Fruit fly (Drosophila melanogaster) whole organism, embryonic: ENCODE measurements around the gene CG15930.

Source experiments
- CG10147 ChIP-seq: fragments of 200-800 bp; sonication (Bioruptor generic); optimal IDR thresholded peaks from 2 replicates; lab custom pipeline; 2019; ENCODE audit warnings: missing biosample characterization, mild to moderate bottlenecking, missing genetic modification characterization, moderate library complexity
- CG11247 ChIP-seq: fragments of 200-800 bp; sonication (Bioruptor generic); IDR thresholded peaks from 2 replicates; pipeline ENCODE4 v1.3.6; 2022; ENCODE audit warnings: missing biosample characterization, missing genetic modification characterization
- CG12219 ChIP-seq: fragments of 200-800 bp; sonication (Bioruptor generic); optimal IDR thresholded peaks from 3 replicates; lab custom pipeline; 2018; ENCODE audit warnings: missing biosample characterization, mild to moderate bottlenecking, missing genetic modification characterization
- CG12659 ChIP-seq: fragments of 200-800 bp; sonication (Bioruptor generic); optimal IDR thresholded peaks from 3 replicates; lab custom pipeline; 2017; ENCODE audit warnings: mild to moderate bottlenecking, missing biosample characterization, missing genetic modification reagents, missing genetic modification characterization
- CG13894 ChIP-seq: fragments of 200-800 bp; sonication (Bioruptor generic); optimal IDR thresholded peaks from 3 replicates; lab custom pipeline; 2018; ENCODE audit warnings: missing biosample characterization, mild to moderate bottlenecking, missing genetic modification characterization, moderate library complexity
- CG14710 ChIP-seq: fragments of 200-800 bp; sonication (Bioruptor generic); optimal IDR thresholded peaks from 3 replicates; lab custom pipeline; 2019; ENCODE audit warnings: missing biosample characterization, mild to moderate bottlenecking, missing genetic modification characterization, moderate library complexity
- CG15011 ChIP-seq: fragments of 200-800 bp; sonication (Bioruptor generic); optimal IDR thresholded peaks from 3 replicates; lab custom pipeline; 2018; ENCODE audit warnings: missing biosample characterization, mild to moderate bottlenecking, missing genetic modification characterization
- CG15073 ChIP-seq: fragments of 200-800 bp; sonication (Bioruptor generic); optimal IDR thresholded peaks from 2 replicates; lab custom pipeline; 2016; ENCODE audit warnings: missing biosample characterization, missing genetic modification characterization
- CG1529 ChIP-seq: fragments of 200-800 bp; sonication (Bioruptor generic); optimal IDR thresholded peaks from 3 replicates; lab custom pipeline; 2018; ENCODE audit warnings: missing biosample characterization, missing genetic modification characterization
- CG17328 ChIP-seq: fragments of 200-800 bp; sonication (Bioruptor generic); IDR thresholded peaks from 2 replicates; pipeline ENCODE4 v1.3.6; 2022; ENCODE audit warnings: missing biosample characterization, missing genetic modification characterization
- CG17359 ChIP-seq: fragments of 200-800 bp; sonication (Bioruptor generic); optimal IDR thresholded peaks from 3 replicates; lab custom pipeline; 2018; ENCODE audit warnings: missing biosample characterization, mild to moderate bottlenecking, missing genetic modification characterization, moderate library complexity
- CG17361 ChIP-seq: fragments of 200-800 bp; sonication (Bioruptor generic); IDR thresholded peaks from 3 replicates; pipeline ENCODE4 v1.3.6; 2022; ENCODE audit warnings: missing biosample characterization, missing genetic modification characterization
- CG18619 ChIP-seq: fragments of 200-800 bp; sonication (Bioruptor generic); optimal IDR thresholded peaks from 3 replicates; lab custom pipeline; 2017; ENCODE audit warnings: missing biosample characterization, mild to moderate bottlenecking, missing genetic modification characterization
- CG2199 ChIP-seq: fragments of 200-800 bp; sonication (Bioruptor generic); IDR thresholded peaks from 3 replicates; pipeline ENCODE4 v1.3.6; 2022; ENCODE audit warnings: missing biosample characterization, missing genetic modification characterization
- CG2678 ChIP-seq: fragments of 200-800 bp; sonication (Bioruptor generic); optimal IDR thresholded peaks from 3 replicates; lab custom pipeline; 2019; ENCODE audit warnings: missing biosample characterization, mild to moderate bottlenecking, missing genetic modification characterization, moderate library complexity
- CG32532 ChIP-seq: fragments of 200-800 bp; sonication (Bioruptor generic); IDR thresholded peaks from 2 replicates; pipeline ENCODE4 v1.3.6; 2022; ENCODE audit warnings: missing biosample characterization, missing genetic modification characterization
- CG3726 ChIP-seq: fragments of 200-800 bp; sonication (Bioruptor generic); IDR thresholded peaks from 3 replicates; pipeline ENCODE4, ENCODE4 v1.3.6; 2022; ENCODE audit warnings: missing biosample characterization, missing genetic modification characterization
- CG4404 ChIP-seq: fragments of 200-800 bp; sonication (Bioruptor generic); IDR thresholded peaks from 2 replicates; pipeline ENCODE4 v1.3.6; 2022; ENCODE audit warnings: missing biosample characterization, missing genetic modification characterization
- CG6689 ChIP-seq: fragments of 200-800 bp; sonication (Bioruptor generic); IDR thresholded peaks from 2 replicates; pipeline ENCODE4 v1.3.6; 2022; ENCODE audit warnings: missing biosample characterization, missing genetic modification characterization
- CG9932 ChIP-seq: fragments of 200-800 bp; sonication (Bioruptor generic); IDR thresholded peaks from 2 replicates; pipeline ENCODE4 v1.3.6; 2022; ENCODE audit warnings: missing biosample characterization, missing genetic modification characterization
- CTCF ChIP-seq: fragments of 200-800 bp; sonication (Bioruptor generic); optimal IDR thresholded peaks from 2 replicates; lab custom pipeline; 2017; ENCODE audit warnings: missing biosample characterization, mild to moderate bottlenecking, missing genetic modification characterization, moderate library complexity
- Chrac-16 ChIP-seq: fragments of 200-800 bp; sonication (Bioruptor generic); optimal IDR thresholded peaks from 3 replicates; lab custom pipeline; 2016; ENCODE audit warnings: missing biosample characterization, missing genetic modification characterization
- E2f1 ChIP-seq: fragments of 200-800 bp; sonication (Bioruptor generic); IDR thresholded peaks from 2 replicates; pipeline ENCODE4 v1.3.6; 2022; ENCODE audit warnings: missing biosample characterization, missing genetic modification characterization
- HLH3B ChIP-seq: fragments of 200-800 bp; sonication (Bioruptor generic); IDR thresholded peaks from 2 replicates; pipeline ENCODE4 v1.3.6; 2022; ENCODE audit warnings: missing biosample characterization, missing genetic modification characterization
- Hsf ChIP-seq: fragments of 200-800 bp; sonication (Bioruptor generic); optimal IDR thresholded peaks from 3 replicates; lab custom pipeline; 2016; ENCODE audit warnings: missing biosample characterization, missing genetic modification characterization
- Meics ChIP-seq: fragments of 200-800 bp; sonication (Bioruptor generic); optimal IDR thresholded peaks from 2 replicates; lab custom pipeline; 2017; ENCODE audit warnings: missing biosample characterization, mild to moderate bottlenecking, missing genetic modification characterization
- PHDP ChIP-seq: fragments of 200-800 bp; sonication (Bioruptor generic); optimal IDR thresholded peaks from 3 replicates; lab custom pipeline; 2018; ENCODE audit warnings: missing biosample characterization, mild to moderate bottlenecking, missing genetic modification characterization, moderate library complexity
- Ptx1 ChIP-seq: fragments of 200-800 bp; sonication (Bioruptor generic); IDR thresholded peaks from 2 replicates; pipeline ENCODE4 v1.3.6; 2022; ENCODE audit warnings: missing biosample characterization, missing genetic modification characterization
- Tbp ChIP-seq: fragments of >200 bp; optimal IDR thresholded peaks from 2 replicates; lab custom pipeline; 2018; ENCODE audit warnings: missing biosample characterization, missing genetic modification characterization
- az2 ChIP-seq: fragments of 200-800 bp; sonication (Bioruptor generic); optimal IDR thresholded peaks from 3 replicates; lab custom pipeline; 2016; ENCODE audit warnings: missing biosample characterization, missing genetic modification characterization
- bcd ChIP-seq: fragments of 200-800 bp; sonication (Bioruptor generic); optimal IDR thresholded peaks from 2 replicates; lab custom pipeline; 2017; ENCODE audit warnings: missing biosample characterization, mild to moderate bottlenecking, missing genetic modification characterization
- cwo ChIP-seq: fragments of 200-800 bp; sonication (Bioruptor generic); optimal IDR thresholded peaks from 3 replicates; lab custom pipeline; 2017; ENCODE audit warnings: missing biosample characterization, missing genetic modification characterization, mild to moderate bottlenecking, moderate library complexity, missing genetic modification reagents
- danr ChIP-seq: fragments of 200-800 bp; sonication (Bioruptor generic); IDR thresholded peaks from 2 replicates; pipeline ENCODE4 v1.3.6; 2022; ENCODE audit warnings: missing biosample characterization, missing genetic modification characterization
- dm ChIP-seq: fragments of 200-800 bp; sonication (Bioruptor generic); optimal IDR thresholded peaks from 3 replicates; lab custom pipeline; 2016; ENCODE audit warnings: missing biosample characterization, missing genetic modification characterization
- ems ChIP-seq: fragments of 200-800 bp; sonication (Bioruptor generic); optimal IDR thresholded peaks from 3 replicates; lab custom pipeline; 2016; ENCODE audit warnings: missing biosample characterization, missing genetic modification characterization
- eve ChIP-seq, 2 experiments: fragments of >200 bp; optimal IDR thresholded peaks; 2 replicates each; lab custom pipeline; 2017; ENCODE audit warnings: missing biosample characterization in 2 of 2, missing genetic modification characterization in 2 of 2
- fd102C ChIP-seq: fragments of 200-800 bp; sonication (Bioruptor generic); optimal IDR thresholded peaks from 2 replicates; lab custom pipeline; 2018; ENCODE audit warnings: missing biosample characterization, mild to moderate bottlenecking, missing genetic modification characterization, moderate library complexity
- her ChIP-seq: fragments of 200-800 bp; sonication (Bioruptor generic); optimal IDR thresholded peaks from 2 replicates; lab custom pipeline; 2016; ENCODE audit warnings: missing biosample characterization, missing genetic modification characterization
- insv ChIP-seq, 2 experiments: fragments of 200-800 bp; sonication (Bioruptor generic); optimal IDR thresholded peaks; 3 replicates each; lab custom pipeline; 2016 to 2018; ENCODE audit warnings: missing biosample characterization in 2 of 2, missing genetic modification characterization in 2 of 2
- lab ChIP-seq: fragments of 200-800 bp; sonication (Bioruptor generic); optimal IDR thresholded peaks from 3 replicates; lab custom pipeline; 2017; ENCODE audit warnings: missing biosample characterization, missing genetic modification characterization, mild to moderate bottlenecking, moderate library complexity, missing genetic modification reagents
- mam ChIP-seq: fragments of 200-800 bp; sonication (Bioruptor generic); optimal IDR thresholded peaks from 3 replicates; lab custom pipeline; 2016; ENCODE audit warnings: missing biosample characterization, missing genetic modification characterization
- pan ChIP-seq, 4 experiments: fragments of >200 bp in 3 of 4; fragments of 200-800 bp in 1 of 4; sonication (Bioruptor generic) in 1 of 4; optimal IDR thresholded peaks in 3 of 4; IDR thresholded peaks in 1 of 4; 2 replicates each; pipeline versions ENCODE4 v1.3.6 to Lab custom; 2017 to 2022; ENCODE audit warnings: missing biosample characterization in 2 of 4, missing genetic modification characterization in 2 of 4, mixed read lengths in 1 of 4
- prd ChIP-seq, 3 experiments: fragments of >200 bp in 2 of 3; fragments of 200-800 bp in 1 of 3; sonication (Bioruptor generic) in 1 of 3; optimal IDR thresholded peaks in 2 of 3; IDR thresholded peaks in 1 of 3; 2 replicates in 2 of 3; 3 replicates in 1 of 3; pipeline versions ENCODE4 v1.3.6 to Lab custom; 2017 to 2022; ENCODE audit warnings: missing biosample characterization in 1 of 3, missing genetic modification characterization in 1 of 3
- row ChIP-seq: fragments of 200-800 bp; sonication (Bioruptor generic); IDR thresholded peaks from 3 replicates; pipeline ENCODE4 v1.3.6; 2022; ENCODE audit warnings: missing biosample characterization, missing genetic modification characterization
- sens ChIP-seq: fragments of 200-800 bp; sonication (Bioruptor generic); peaks from one replicate; lab custom pipeline; 2016; ENCODE audit warnings: missing biosample characterization, missing genetic modification characterization
- slbo ChIP-seq: fragments of 200-800 bp; sonication (Bioruptor generic); IDR thresholded peaks from 2 replicates; pipeline ENCODE4 v1.3.6; 2022; ENCODE audit warnings: missing biosample characterization, missing genetic modification characterization
- sob ChIP-seq: fragments of 200-800 bp; sonication (Bioruptor generic); IDR thresholded peaks from 2 replicates; pipeline ENCODE4 v1.3.6; 2022; ENCODE audit warnings: missing biosample characterization, missing genetic modification characterization
- trem ChIP-seq: fragments of 200-800 bp; optimal IDR thresholded peaks from 3 replicates; lab custom pipeline; 2019; ENCODE audit warnings: missing biosample characterization, mild to moderate bottlenecking, missing genetic modification characterization, moderate library complexity
- ttk ChIP-seq: fragments of 200-800 bp; sonication (Bioruptor generic); IDR thresholded peaks from 2 replicates; pipeline ENCODE4 v2.1.2; 2022; ENCODE audit warnings: missing biosample characterization, missing genetic modification characterization
- wdn ChIP-seq: fragments of 200-800 bp; sonication (Bioruptor generic); IDR thresholded peaks from 2 replicates; pipeline ENCODE4 v1.3.6; 2022; ENCODE audit warnings: missing biosample characterization, missing genetic modification characterization
- wor ChIP-seq: fragments of 200-800 bp; sonication (Bioruptor generic); IDR thresholded peaks from 2 replicates; pipeline ENCODE4 v1.3.6; 2022; ENCODE audit warnings: missing biosample characterization, missing genetic modification characterization

Gene CG15930

dm6 chrX:5285835-5286234 is 31.3 kb downstream of the CG15930 start (continued):
- TF ChIP-seq CG3726 (GFP tag; lab: Robert Waterston, UW) = no peak
- TF ChIP-seq CG13894 (tag; lab: Kevin White, UChicago) = peak; percentile 50
- peak; percentile 51 for TF ChIP-seq E2f1
- TF ChIP-seq CG18619 (GFP tag; lab: Kevin White, UChicago) = no peak
- peak; percentile 34; the same call in 1 of the 2 replicates for TF ChIP-seq ttk (GFP tag; lab: Robert Waterston, UW)
- 0 out of 2 replicates have a peak, but pooled peaks have one; percentile 15 for TF ChIP-seq CG32532 (GFP tag; lab: Robert Waterston, UW)
- TF ChIP-seq CG17328 (GFP tag; lab: Robert Waterston, UW) = peak; percentile 37
- TF ChIP-seq CTCF (GFP tag; lab: Kevin White, UChicago) = no peak
- no peak for TF ChIP-seq danr
- TF ChIP-seq CG11247 (GFP tag; lab: Robert Waterston, UW) = no peak
- no peak for TF ChIP-seq CG15073
- peak; percentile 46 for TF ChIP-seq trem (tag; lab: Kevin White, UChicago)
- peak; percentile 29 for TF ChIP-seq CG15011 (GFP tag; lab: Kevin White, UChicago)
- TF ChIP-seq pan (optimal IDR thresholded peaks at IDR 0.05; lab: Kevin White, UChicago) = no peak
- peak in 1 of 2 experiments; percentile 49 for TF ChIP-seq pan (GFP tag; optimal IDR thresholded peaks at IDR 0.05 in 1 of 2, IDR thresholded peaks at IDR 0.05 in 1 of 2)
- peak; percentile 29 for TF ChIP-seq Hsf
- TF ChIP-seq CG4404 (GFP tag; lab: Robert Waterston, UW) = peak; percentile 35; the same call in 1 of the 2 replicates
- TF ChIP-seq fd102C = no peak
- TF ChIP-seq wor (GFP tag; lab: Robert Waterston, UW) = peak; percentile 26; the same call in 1 of the 2 replicates
- peak; percentile 61 for TF ChIP-seq CG10147 (GFP tag; lab: Kevin White, UChicago)
- peak; percentile 40; the same call in 1 of the 2 replicates for TF ChIP-seq Ptx1 (GFP tag; lab: Robert Waterston, UW)
- no peak for TF ChIP-seq insv (GFP tag; optimal IDR thresholded peaks at IDR 0.05; lab: Kevin White, UChicago)
- peak; percentile 44 for TF ChIP-seq mam (GFP tag; lab: Kevin White, UChicago)
- peak; percentile 32 for TF ChIP-seq cwo (GFP tag; lab: Kevin White, UChicago)
- TF ChIP-seq Meics (GFP tag; lab: Kevin White, UChicago) = peak; percentile 54
- 0 out of 2 replicates have a peak, but pooled peaks have one; percentile 9 for TF ChIP-seq wdn (GFP tag; lab: Robert Waterston, UW)
- TF ChIP-seq bcd (GFP tag; lab: Kevin White, UChicago) = peak; percentile 27
- TF ChIP-seq CG12219 (GFP tag; lab: Kevin White, UChicago) = peak; percentile 9
- peak; percentile 15 for TF ChIP-seq az2 (GFP tag; lab: Kevin White, UChicago)
- TF ChIP-seq CG2678 (tag; lab: Kevin White, UChicago) = peak; percentile 74
- TF ChIP-seq sens (GFP tag; lab: Kevin White, UChicago) = peak; percentile 80
- TF ChIP-seq HLH3B (GFP tag; lab: Robert Waterston, UW) = peak; percentile 54
- TF ChIP-seq eve (GFP tag; optimal IDR thresholded peaks at IDR 0.05; lab: Kevin White, UChicago) = peak in 1 of 2 experiments; percentile 46
- TF ChIP-seq CG9932 = peak; percentile 35
- peak; percentile 78 for TF ChIP-seq row (GFP tag; lab: Robert Waterston, UW)
- TF ChIP-seq CG14710 (tag; lab: Kevin White, UChicago) = peak; percentile 49
- TF ChIP-seq CG2199 = no peak
- no peak for TF ChIP-seq prd (optimal IDR thresholded peaks at IDR 0.05; lab: Kevin White, UChicago)
- peak; percentile 68 for TF ChIP-seq prd (GFP tag; IDR thresholded peaks at IDR 0.05; lab: Robert Waterston, UW)
- TF ChIP-seq slbo (GFP tag; lab: Robert Waterston, UW) = peak; percentile 56; the same call in 1 of the 2 replicates
- TF ChIP-seq Tbp (GFP tag; lab: Kevin White, UChicago) = no peak
- TF ChIP-seq PHDP (tag; lab: Kevin White, UChicago) = peak; percentile 24
- no peak for TF ChIP-seq CG1529
- 0 out of 2 replicates have a peak, but pooled peaks have one; percentile 15 for TF ChIP-seq CG6689 (GFP tag; lab: Robert Waterston, UW)
- peak; percentile 7 for TF ChIP-seq Chrac-16 (GFP tag; lab: Kevin White, UChicago)
- peak; percentile 0 for TF ChIP-seq ems (GFP tag; lab: Kevin White, UChicago)
- TF ChIP-seq sob = peak; percentile 69
- peak; percentile 9 for TF ChIP-seq her
- TF ChIP-seq CG12659 (GFP tag; lab: Kevin White, UChicago) = peak; percentile 24
- TF ChIP-seq lab = peak; percentile 79
- no peak for TF ChIP-seq dm
- peak; percentile 68 for TF ChIP-seq CG17359 (tag; lab: Kevin White, UChicago)
- TF ChIP-seq CG17361 (GFP tag; lab: Robert Waterston, UW) = no peak
